Fruit fly (Drosophila melanogaster) whole organism, prepupa: ENCODE measurements around the gene eIF3d1.

Experiments used
- CG11762 ChIP-seq: fragments of 200-800 bp; sonication (Bioruptor generic); optimal IDR thresholded peaks from 3 replicates; lab custom pipeline; 2016; ENCODE audit warnings: missing biosample characterization, missing genetic modification characterization; ENCODE audit not compliant: insufficient read depth
- CG34406 ChIP-seq: fragments of 200-800 bp; sonication (Bioruptor generic); optimal IDR thresholded peaks from 3 replicates; lab custom pipeline; 2016; ENCODE audit warnings: missing biosample characterization, missing genetic modification characterization
- CG8119 ChIP-seq: fragments of 200-800 bp; sonication (Bioruptor generic); IDR thresholded peaks from 3 replicates; pipeline ENCODE4 v1.3.6; 2022; ENCODE audit warnings: missing biosample characterization, missing genetic modification characterization
- Eip75B ChIP-seq: fragments of 200-800 bp; sonication (Bioruptor generic); optimal IDR thresholded peaks from 3 replicates; lab custom pipeline; 2016; ENCODE audit warnings: missing biosample characterization, missing genetic modification characterization
- Gug ChIP-seq: fragments of 200-800 bp; sonication (Bioruptor generic); IDR thresholded peaks from 2 replicates; pipeline ENCODE4 v1.3.6; 2022; ENCODE audit warnings: missing biosample characterization, missing genetic modification characterization
- eg ChIP-seq: fragments of 200-800 bp; sonication (Bioruptor generic); IDR thresholded peaks from 3 replicates; pipeline ENCODE4 v1.3.6; 2022; ENCODE audit warnings: missing biosample characterization, missing genetic modification characterization
- esn ChIP-seq: fragments of 200-800 bp; sonication (Bioruptor generic); optimal IDR thresholded peaks from 2 replicates; lab custom pipeline; 2016; ENCODE audit warnings: missing biosample characterization, mild to moderate bottlenecking, missing genetic modification characterization, moderate library complexity
- ss ChIP-seq, 2 experiments: fragments of 200-800 bp; sonication (Bioruptor generic); optimal IDR thresholded peaks; 2 replicates in 1 of 2; 3 replicates in 1 of 2; lab custom pipeline; 2017 to 2018; ENCODE audit warnings: mild to moderate bottlenecking in 2 of 2, missing biosample characterization in 2 of 2, missing genetic modification characterization in 2 of 2, moderate library complexity in 1 of 2
- topi ChIP-seq: fragments of 200-800 bp; sonication (Bioruptor generic); optimal IDR thresholded peaks from 3 replicates; lab custom pipeline; 2016; ENCODE audit warnings: missing biosample characterization, missing genetic modification characterization
- vri ChIP-seq: fragments of 200-800 bp; sonication (Bioruptor generic); optimal IDR thresholded peaks from 3 replicates; lab custom pipeline; 2016; ENCODE audit warnings: missing biosample characterization, mild to moderate bottlenecking, missing genetic modification characterization

dm6 chr3R:23722680-23723372, 43.0 kb downstream of the eIF3d1 start, which contains the start of gene CG10365:
- TF ChIP-seq ss (GFP tag; optimal IDR thresholded peaks at IDR 0.05; lab: Kevin White, UChicago) (peak; percentile 83 to 86), Eip75B (GFP tag; lab: Kevin White, UChicago) (peak; percentile 80), CG8119 (GFP tag; lab: Robert Waterston, UW) (peak; percentile 97), esn (GFP tag; lab: Kevin White, UChicago) (peak; percentile 92), topi (GFP tag; lab: Kevin White, UChicago) (peak; percentile 74), Gug (GFP tag; lab: Robert Waterston, UW) (peak; percentile 88), vri (peak; percentile 92), CG34406 (GFP tag; lab: Kevin White, UChicago) (peak; percentile 96), eg (GFP tag; lab: Robert Waterston, UW) (peak; percentile 95), CG11762 (GFP tag; lab: Kevin White, UChicago) (peak; percentile 89)
